Worm (Caenorhabditis elegans) whole organism, L3 larva: Measurements from ENCODE around the gene unc-82.

ENCODE experiments used
- ama-1 ChIP-seq: fragments of 150-350 bp; optimal IDR thresholded peaks from 2 replicates; lab custom pipeline; 2018
- ceh-28 ChIP-seq: fragments of 150-350 bp; optimal IDR thresholded peaks from 2 replicates; lab custom pipeline; 2014; ENCODE audit warnings: missing biosample characterization, missing genetic modification reagents, missing genetic modification characterization
- fkh-2 ChIP-seq: fragments of 150-350 bp; optimal IDR thresholded peaks from 2 replicates; lab custom pipeline; 2014; ENCODE audit warnings: missing biosample characterization, missing genetic modification reagents, missing genetic modification characterization
- nhr-237 ChIP-seq: fragments of 150-350 bp; optimal IDR thresholded peaks from 2 replicates; lab custom pipeline; 2014; ENCODE audit warnings: missing biosample characterization, missing genetic modification characterization
- sea-2 ChIP-seq: fragments of 150-350 bp; sonication (generic microtip); optimal IDR thresholded peaks from 4 replicates; lab custom pipeline; 2014; ENCODE audit warnings: missing biosample characterization, missing genetic modification reagents, missing genetic modification characterization
- ztf-11 ChIP-seq: fragments of 150-350 bp; optimal IDR thresholded peaks from 2 replicates; lab custom pipeline; 2014; ENCODE audit warnings: missing biosample characterization, missing genetic modification characterization

- TF ChIP-seq sea-2, result no peak
- no peak for TF ChIP-seq fkh-2 (tag; lab: Kevin White, UChicago)
- no peak for TF ChIP-seq ceh-28 (tag; lab: Kevin White, UChicago)
- no peak for TF ChIP-seq ztf-11 (tag; lab: Kevin White, UChicago)
- TF ChIP-seq nhr-237 (tag; lab: Kevin White, UChicago), result no peak
- TF ChIP-seq ama-1 (lab: Kevin White, UChicago), result no peak
These were observed 23.7 kb upstream of the unc-82 start for ce11 chrIV:7400502-7401118.
